Worm (Caenorhabditis elegans) whole organism, midembryonic: Measurements from ENCODE around the gene lact-4.

ENCODE experiments used
- cog-1 ChIP-seq: sonication (generic microtip); optimal IDR thresholded peaks from 2 replicates; lab custom pipeline; 2016; ENCODE audit warnings: missing genetic modification characterization, missing compliant biosample characterization
- flt-1 ChIP-seq: fragments of 200-800 bp; sonication (Bioruptor generic); IDR thresholded peaks from 2 replicates; pipeline ENCODE4 v1.3.6; 2022; ENCODE audit warnings: missing genetic modification characterization, missing compliant biosample characterization
- klf-2 ChIP-seq: fragments of 200-800 bp; sonication (Bioruptor generic); conservative IDR thresholded peaks from 2 replicates; pipeline ENCODE4 v1.3.6; 2022; ENCODE audit warnings: missing genetic modification reagents, missing genetic modification characterization, missing compliant biosample characterization
- med-1 ChIP-seq: sonication (generic microtip); optimal IDR thresholded peaks from 2 replicates; lab custom pipeline; 2017; ENCODE audit warnings: missing genetic modification characterization, mild to moderate bottlenecking, missing compliant biosample characterization, antibody characterized with exemption, missing genetic modification reagents; ENCODE audit not compliant: insufficient read depth
- ref-1 ChIP-seq: fragments of 200-800 bp; sonication (Bioruptor generic); conservative IDR thresholded peaks from 2 replicates; pipeline ENCODE4 v1.3.6; 2022; ENCODE audit warnings: missing genetic modification reagents, missing genetic modification characterization, missing compliant biosample characterization
- tab-1 ChIP-seq: fragments of 200-800 bp; sonication (Bioruptor generic); IDR thresholded peaks from 2 replicates; pipeline ENCODE4 v1.3.6; 2022; ENCODE audit warnings: missing genetic modification characterization, missing compliant biosample characterization
- ztf-23 ChIP-seq: fragments of 200-800 bp; sonication (Bioruptor generic); IDR thresholded peaks from 2 replicates; pipeline ENCODE4 v1.3.6; 2022; ENCODE audit warnings: missing genetic modification reagents, missing genetic modification characterization, missing compliant biosample characterization
- ztf-29 ChIP-seq: fragments of 200-800 bp; sonication (Bioruptor generic); IDR thresholded peaks from 2 replicates; pipeline ENCODE4 v1.3.6; 2022; ENCODE audit warnings: missing genetic modification reagents, missing genetic modification characterization, missing compliant biosample characterization

ce11 chrII:8431954-8432353, 48.3 kb downstream of the lact-4 start, which contains the start of gene acp-2:
- TF ChIP-seq ref-1 (no peak), klf-2 (GFP tag; lab: Robert Waterston, UW) (no peak), ztf-23 (no peak), flt-1 (no peak), ztf-29 (no peak), cog-1 (tag; lab: Kevin White, UChicago) (no peak), tab-1 (no peak), med-1 (GFP tag; lab: Kevin White, UChicago) (no peak)
